Fruit fly (Drosophila melanogaster): Measurements from ENCODE around the gene CG5250.

The CG5250 gene

DNA sequence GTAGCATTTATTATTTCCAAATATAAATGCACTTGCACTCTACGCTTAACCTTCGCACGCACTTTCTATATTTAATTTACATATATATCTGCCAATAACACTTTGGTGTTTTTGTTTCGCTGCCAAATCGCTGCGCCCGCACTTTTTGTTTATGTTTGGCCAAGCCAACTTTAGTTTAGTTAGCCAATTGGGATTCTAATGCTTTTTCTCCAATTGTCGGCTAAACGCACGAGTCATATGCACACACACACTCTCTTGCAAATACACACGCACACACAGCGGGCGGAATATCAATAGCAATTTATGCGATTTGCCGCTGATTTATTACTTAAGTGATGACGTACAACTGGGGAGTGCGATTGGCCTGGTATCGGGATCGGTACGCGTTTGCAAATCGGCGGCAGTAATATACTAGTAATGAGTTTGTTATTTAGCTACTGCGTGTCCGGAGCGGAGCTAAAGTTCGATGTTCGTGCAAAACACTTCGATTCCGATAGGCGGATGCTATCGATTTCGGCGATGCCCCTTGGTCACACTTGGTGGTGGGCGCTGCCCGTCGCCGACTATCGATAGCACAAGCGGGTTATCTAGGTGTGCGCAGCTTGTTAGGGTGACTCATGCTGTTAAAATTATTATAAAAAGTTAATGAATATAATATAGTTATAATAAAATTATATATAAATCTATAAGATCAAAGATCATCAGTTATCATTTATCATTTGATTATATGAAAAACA is 2.8 kb downstream of the CG5250 start, which contains the start of gene vib (continued):
- TF ChIP-seq lola (GFP tag; optimal IDR thresholded peaks at IDR 0.05) (peak in 1 of 3 experiments; percentile 8), al (GFP tag; IDR thresholded peaks at IDR 0.05) (peak; percentile 28; the same call in 1 of the 2 replicates), CG8478 (optimal IDR thresholded peaks at IDR 0.05) (no peak), salm (tag; optimal IDR thresholded peaks at IDR 0.05) (no peak), lab (GFP tag; optimal IDR thresholded peaks at IDR 0.05) (peak; percentile 83), Max (GFP tag; optimal IDR thresholded peaks at IDR 0.05) (peak; percentile 35), peb (GFP tag; IDR thresholded peaks at IDR 0.05) (peak; percentile 12; the same call in 1 of the 2 replicates), pho (GFP tag; optimal IDR thresholded peaks at IDR 0.05) (peak; percentile 15), D19A (tag; optimal IDR thresholded peaks at IDR 0.05) (peak; percentile 65), ham (GFP tag; IDR thresholded peaks at IDR 0.05) (no peak), CG1602 (GFP tag; optimal IDR thresholded peaks at IDR 0.05) (peak; percentile 37), CG7357 (GFP tag; IDR thresholded peaks at IDR 0.05) (no peak), ewg (GFP tag; optimal IDR thresholded peaks at IDR 0.05) (peak; percentile 78), CG43689 (GFP tag; IDR thresholded peaks at IDR 0.05) (no peak), caup (GFP tag; optimal IDR thresholded peaks at IDR 0.05; ENCODE audit: severe bottlenecking) (peak; percentile 56), gt (GFP tag; IDR thresholded peaks at IDR 0.05) (no peak), fru (optimal IDR thresholded peaks at IDR 0.05) (no peak), CG9609 (GFP tag; optimal IDR thresholded peaks at IDR 0.05) (no peak), Dad (GFP tag; optimal IDR thresholded peaks at IDR 0.05) (no peak), NFAT (GFP tag; IDR thresholded peaks at IDR 0.05) (peak; percentile 61; the same call in 1 of the 2 replicates), CG13296 (GFP tag; optimal IDR thresholded peaks at IDR 0.05) (no peak), CG16815 (GFP tag; optimal IDR thresholded peaks at IDR 0.05) (no peak), jigr1 (GFP tag; IDR thresholded peaks at IDR 0.05) (no peak), da (GFP tag; optimal IDR thresholded peaks at IDR 0.05) (no peak), Mes4 (GFP tag; optimal IDR thresholded peaks at IDR 0.05) (no peak), CG4707 (GFP tag; optimal IDR thresholded peaks at IDR 0.05) (no peak), sr (GFP tag; IDR thresholded peaks at IDR 0.05) (no peak), ind (GFP tag; optimal IDR thresholded peaks at IDR 0.05) (peak; percentile 42), tup (GFP tag; optimal IDR thresholded peaks at IDR 0.05) (peak; percentile 26), HmgD (GFP tag; optimal IDR thresholded peaks at IDR 0.05) (no peak), cwo (GFP tag; optimal IDR thresholded peaks at IDR 0.05) (peak; percentile 17), CG33213 (GFP tag; optimal IDR thresholded peaks at IDR 0.05) (peak; percentile 24), CG6854 (GFP tag; optimal IDR thresholded peaks at IDR 0.05) (peak; percentile 57), H15 (GFP tag; IDR thresholded peaks at IDR 0.05) (0 out of 3 replicates have a peak, but pooled peaks have one; percentile 35), CG9876 (GFP tag; optimal IDR thresholded peaks at IDR 0.05) (no peak), kay (GFP tag; optimal IDR thresholded peaks at IDR 0.05) (peak; percentile 70), otp (GFP tag; IDR thresholded peaks at IDR 0.05) (peak; percentile 73; the same call in 1 of the 3 replicates), CG13424 (tag; optimal IDR thresholded peaks at IDR 0.05) (peak; percentile 55), lmd (GFP tag; IDR thresholded peaks at IDR 0.05) (no peak), chm (GFP tag; IDR thresholded peaks at IDR 0.05) (peak; percentile 43; the same call in 1 of the 2 replicates), CG6689 (GFP tag; IDR thresholded peaks at IDR 0.05) (peak; percentile 68), CG1792 (GFP tag; optimal IDR thresholded peaks at IDR 0.05) (no peak), tx (GFP tag; optimal IDR thresholded peaks at IDR 0.05) (no peak), CG9437 (GFP tag; optimal IDR thresholded peaks at IDR 0.05) (no peak), Atf-2 (GFP tag; optimal IDR thresholded peaks at IDR 0.05) (no peak), CG12155 (GFP tag; optimal IDR thresholded peaks at IDR 0.05) (peak; percentile 32), CG15011 (GFP tag; optimal IDR thresholded peaks at IDR 0.05) (no peak), crc (GFP tag; optimal IDR thresholded peaks at IDR 0.05) (no peak), bigmax (GFP tag; optimal IDR thresholded peaks at IDR 0.05) (no peak), Bteb2 (GFP tag; optimal IDR thresholded peaks at IDR 0.05) (no peak), CG10147 (GFP tag; optimal IDR thresholded peaks at IDR 0.05) (peak; percentile 35)
